Worm (Caenorhabditis elegans): ENCODE results near the gene H40L08.1.

Gene H40L08.1

DNA sequence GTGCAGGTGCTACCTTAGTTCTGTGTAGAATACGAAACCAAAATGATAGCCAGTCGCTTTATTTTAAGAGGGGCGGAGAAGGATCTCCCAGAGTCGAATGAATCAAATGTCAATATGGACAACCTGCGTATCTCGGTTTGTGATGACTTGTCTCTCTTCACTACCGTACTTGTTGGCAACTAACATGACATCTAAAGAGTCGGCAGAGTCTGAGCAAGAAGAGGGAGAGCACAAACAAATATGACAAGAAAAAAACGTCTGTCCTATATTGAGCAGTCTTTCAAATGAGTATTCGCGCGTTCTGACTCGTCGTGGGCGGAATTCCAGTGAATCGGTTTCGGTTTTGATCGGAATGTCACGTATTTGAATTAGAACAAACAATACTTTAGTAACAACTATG, 11.1 kb upstream of the H40L08.1 start, which contains the start of gene F09B12.7:
F09B12.7 (minus strand) TSS at position 101 of the 400 bp plus-strand sequence.
- no peak for TF ChIP-seq tbx-37 (GFP tag; conservative IDR thresholded peaks at IDR 0.05)
- TF ChIP-seq hmbx-1 (tag; optimal IDR thresholded peaks at IDR 0.05) = no peak
- no peak for TF ChIP-seq ets-7 (tag; optimal IDR thresholded peaks at IDR 0.05)
- no peak for TF ChIP-seq tbx-11 (GFP tag; IDR thresholded peaks at IDR 0.05)
- TF ChIP-seq flt-1 (GFP tag; IDR thresholded peaks at IDR 0.05) = no peak
- TF ChIP-seq pes-1 (GFP tag; IDR thresholded peaks at IDR 0.05) = no peak
- TF ChIP-seq ceh-36 (tag; optimal IDR thresholded peaks at IDR 0.05) = no peak

ce11 chrX:15092775-15093386, 9.0 kb upstream of the H40L08.1 start:
- no peak for TF ChIP-seq F13C5.2 (tag; optimal IDR thresholded peaks at IDR 0.05)

ce11 chrX:15089123-15089522, 5.2 kb upstream of the H40L08.1 start, which contains the start of gene flr-4:
TSS of gene flr-4 (plus strand) at chrX:15089397.
- TF ChIP-seq ceh-36 (tag; optimal IDR thresholded peaks at IDR 0.05) (no peak), B0310.2 (tag; optimal IDR thresholded peaks at IDR 0.05) (no peak), ets-7 (tag; optimal IDR thresholded peaks at IDR 0.05) (no peak), ceh-13 (GFP tag; optimal IDR thresholded peaks at IDR 0.05) (no peak), scrt-1 (GFP tag; IDR thresholded peaks at IDR 0.05) (no peak), ama-1 (optimal IDR thresholded peaks at IDR 0.05) (no peak)

- TF ChIP-seq flt-1 (GFP tag; IDR thresholded peaks at IDR 0.05) = no peak
- no peak for TF ChIP-seq aly-1 (tag; optimal IDR thresholded peaks at IDR 0.05)
- no peak for TF ChIP-seq ama-1 (optimal IDR thresholded peaks at IDR 0.05)
These were observed 3.9 kb upstream of the H40L08.1 start for ce11 chrX:15087752-15088151.

DNA sequence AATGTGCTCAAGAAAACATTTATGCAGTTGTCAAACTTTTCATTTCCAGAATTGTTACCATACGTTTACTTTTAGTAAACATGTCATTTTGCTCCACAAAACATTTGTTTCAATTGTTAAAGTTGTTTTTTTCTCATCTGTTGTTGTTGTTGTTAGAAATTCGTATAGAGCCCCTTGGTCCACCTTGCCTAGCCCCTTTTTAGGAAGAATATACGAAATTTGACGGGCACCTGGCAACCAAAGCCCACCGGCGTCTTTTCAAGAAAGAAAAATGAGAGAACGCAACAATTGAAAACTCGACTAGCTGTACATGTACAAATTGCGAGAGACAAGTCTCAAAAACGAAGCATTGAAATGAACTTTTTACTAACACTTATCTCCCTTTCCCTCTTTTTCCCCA, 509 bp upstream of the H40L08.1 start, which contains the start of gene F09B12.5:
F09B12.5 (plus strand) TSS at position 301 of the 400 bp plus-strand sequence.
- no peak for TF ChIP-seq ama-1 (optimal IDR thresholded peaks at IDR 0.05)
- no peak for TF ChIP-seq hnd-1 (tag; optimal IDR thresholded peaks at IDR 0.05)

- TF ChIP-seq B0310.2 (tag; optimal IDR thresholded peaks at IDR 0.05) = no peak
These were observed 2.4 kb downstream of the H40L08.1 start for ce11 chrX:15081486-15081885.

ce11 chrX:15079406-15079805, 4.5 kb downstream of the H40L08.1 start:
- TF ChIP-seq ceh-36 (tag; optimal IDR thresholded peaks at IDR 0.05) = no peak
- TF ChIP-seq F13C5.2 (tag; optimal IDR thresholded peaks at IDR 0.05) = no peak
- TF ChIP-seq ets-7 (tag; optimal IDR thresholded peaks at IDR 0.05) = no peak
- no peak for TF ChIP-seq scrt-1 (GFP tag; IDR thresholded peaks at IDR 0.05)
- TF ChIP-seq hmbx-1 (tag; optimal IDR thresholded peaks at IDR 0.05) = no peak
- TF ChIP-seq aly-1 (tag; optimal IDR thresholded peaks at IDR 0.05) = no peak
- TF ChIP-seq sea-1 (GFP tag; conservative IDR thresholded peaks at IDR 0.05) = no peak
- TF ChIP-seq ama-1 (optimal IDR thresholded peaks at IDR 0.05) = no peak
- no peak for TF ChIP-seq tra-4 (tag; optimal IDR thresholded peaks at IDR 0.05)
- TF ChIP-seq hnd-1 (tag; optimal IDR thresholded peaks at IDR 0.05) = no peak
- TF ChIP-seq tbx-37 (GFP tag; conservative IDR thresholded peaks at IDR 0.05) = no peak
- no peak for TF ChIP-seq ceh-13 (GFP tag; optimal IDR thresholded peaks at IDR 0.05)
- TF ChIP-seq hmg-4 (GFP tag; optimal IDR thresholded peaks at IDR 0.05) = no peak
- TF ChIP-seq B0310.2 (tag; optimal IDR thresholded peaks at IDR 0.05) = no peak
- TF ChIP-seq flt-1 (GFP tag; IDR thresholded peaks at IDR 0.05) = no peak
- no peak for TF ChIP-seq tbx-11 (GFP tag; IDR thresholded peaks at IDR 0.05)

DNA sequence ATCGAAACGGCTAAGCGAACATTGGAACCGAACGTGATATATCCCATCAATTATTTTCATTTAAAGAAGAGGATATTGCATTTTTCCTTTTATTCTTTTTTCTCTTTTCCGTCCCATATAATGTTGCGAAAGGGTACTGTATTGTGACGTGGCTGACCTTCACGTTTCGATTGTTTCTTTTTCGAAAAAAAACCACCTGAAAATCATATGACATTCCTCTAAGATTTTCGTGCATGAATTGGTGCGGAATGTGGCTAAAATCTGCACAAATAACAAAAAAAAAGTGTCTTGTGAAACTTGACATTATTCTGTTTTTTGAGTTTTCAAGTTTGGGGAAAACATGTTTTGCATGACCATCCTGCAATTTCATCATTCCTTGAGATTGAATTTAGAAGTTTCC, 5.6 kb downstream of the H40L08.1 start:
- TF ChIP-seq sea-1 (GFP tag; conservative IDR thresholded peaks at IDR 0.05) (no peak), hmg-4 (GFP tag; optimal IDR thresholded peaks at IDR 0.05) (no peak), ceh-13 (GFP tag; optimal IDR thresholded peaks at IDR 0.05) (no peak), tbx-11 (GFP tag; IDR thresholded peaks at IDR 0.05) (no peak), aly-1 (tag; optimal IDR thresholded peaks at IDR 0.05) (no peak), ets-7 (tag; optimal IDR thresholded peaks at IDR 0.05) (no peak), F13C5.2 (tag; optimal IDR thresholded peaks at IDR 0.05) (no peak), tbx-37 (GFP tag; conservative IDR thresholded peaks at IDR 0.05) (no peak), tra-4 (tag; optimal IDR thresholded peaks at IDR 0.05) (no peak), ceh-36 (tag; optimal IDR thresholded peaks at IDR 0.05) (no peak), scrt-1 (GFP tag; IDR thresholded peaks at IDR 0.05) (no peak), flt-1 (GFP tag; IDR thresholded peaks at IDR 0.05) (no peak), hmbx-1 (tag; optimal IDR thresholded peaks at IDR 0.05) (no peak), pes-1 (GFP tag; IDR thresholded peaks at IDR 0.05) (no peak)

ce11 chrX:15077597-15078261, 6.2 kb downstream of the H40L08.1 start, which contains the start of the genes H40L08.8, H40L08.2 and H40L08.7:
TSS of gene H40L08.8 (minus strand) at chrX:15077633.
TSS of gene H40L08.2 (minus strand) at chrX:15077744.
TSS of gene H40L08.7 (minus strand) at chrX:15077744.
- TF ChIP-seq ceh-36 (tag; optimal IDR thresholded peaks at IDR 0.05) = no peak
- TF ChIP-seq F13C5.2 (tag; optimal IDR thresholded peaks at IDR 0.05) = no peak
- no peak for TF ChIP-seq aly-1 (tag; optimal IDR thresholded peaks at IDR 0.05)
- TF ChIP-seq pes-1 (GFP tag; IDR thresholded peaks at IDR 0.05) = no peak
- no peak for TF ChIP-seq B0310.2 (tag; optimal IDR thresholded peaks at IDR 0.05)
- no peak for TF ChIP-seq hmbx-1 (tag; optimal IDR thresholded peaks at IDR 0.05)

Data from whole organism, early embryonic.